Fruit fly (Drosophila melanogaster): Measurements from ENCODE around the gene tkv.

DNA sequence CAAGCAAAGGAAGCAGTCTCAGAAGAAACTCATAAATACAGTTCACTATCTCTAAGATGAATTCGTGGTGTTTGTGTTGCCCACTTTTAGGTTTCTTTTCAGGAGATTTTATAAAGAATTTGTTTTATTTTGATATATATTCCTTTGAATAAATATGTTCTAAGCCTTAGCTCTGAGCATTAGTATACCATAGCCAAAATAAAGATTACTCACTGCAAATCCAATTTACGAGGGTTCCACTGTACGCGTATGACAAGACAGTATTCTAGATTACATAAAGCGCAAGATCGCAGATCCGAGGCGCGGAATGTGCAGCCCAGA, 21.4 kb upstream of the tkv start:
- no peak for TF ChIP-seq cato (GFP tag; optimal IDR thresholded peaks at IDR 0.05; ENCODE audit: borderline replicate concordance)
- TF ChIP-seq CG10565 (GFP tag; optimal IDR thresholded peaks at IDR 0.05), result no peak
- no peak for TF ChIP-seq br (optimal IDR thresholded peaks at IDR 0.05)
- no peak for TF ChIP-seq Eip74EF (GFP tag; optimal IDR thresholded peaks at IDR 0.05)
